Fruit fly (Drosophila melanogaster): ENCODE data around the gene Sfp24Bb.

Sfp24Bb gene

DNA sequence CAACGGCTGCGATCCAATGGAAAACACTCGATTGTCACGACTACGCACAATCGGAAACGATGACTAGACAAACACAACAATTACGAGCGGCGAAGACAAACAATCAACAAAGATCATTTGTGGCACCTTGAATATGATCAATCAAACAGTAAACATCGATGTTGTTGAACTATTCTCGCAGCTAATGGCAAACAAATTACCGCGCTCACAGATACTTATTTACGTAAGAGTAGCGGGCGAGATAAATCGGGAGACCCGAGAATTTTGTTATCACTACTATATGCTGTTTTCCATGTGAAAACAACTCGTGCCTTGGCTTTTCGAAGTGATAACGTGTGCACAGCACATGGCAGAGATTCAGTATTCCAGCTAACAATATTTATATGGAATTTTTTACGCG lies 40.8 kb downstream of the Sfp24Bb start:
- TF ChIP-seq usp (GFP tag; optimal IDR thresholded peaks at IDR 0.05) (no peak), psq (optimal IDR thresholded peaks at IDR 0.05) (no peak), Dll (optimal IDR thresholded peaks at IDR 0.05) (no peak), pan (optimal IDR thresholded peaks at IDR 0.05) (no peak), EcR (GFP tag; optimal IDR thresholded peaks at IDR 0.05) (no peak), CG8478 (optimal IDR thresholded peaks at IDR 0.05) (no peak)

dm6 chr2L:3624784-3625183 lies 44.8 kb downstream of the Sfp24Bb start:
- no peak for TF ChIP-seq pan (optimal IDR thresholded peaks at IDR 0.05)
- TF ChIP-seq Dll (optimal IDR thresholded peaks at IDR 0.05): no peak

dm6 chr2L:3621604-3622003 lies 48.0 kb downstream of the Sfp24Bb start, which contains the start of gene CG15418:
Gene CG15418 (minus strand): TSS chr2L:3621704.
- no peak for TF ChIP-seq pan (optimal IDR thresholded peaks at IDR 0.05)
- TF ChIP-seq usp (GFP tag; optimal IDR thresholded peaks at IDR 0.05): no peak

All from whole organism.